Worm (Caenorhabditis elegans): Measurements from ENCODE around the gene mps-1.

mps-1 gene

ce11 chrII:6309198-6309597, 15.0 kb upstream of the mps-1 start, which contains the start of gene glb-10:
Gene glb-10, minus strand, starts transcription at chrII:6309298.
- TF ChIP-seq pbrm-1 (GFP tag; IDR thresholded peaks at IDR 0.05), result no peak
- TF ChIP-seq ama-1 (optimal IDR thresholded peaks at IDR 0.05), result no peak
- no peak for TF ChIP-seq ama-1 (GFP tag; optimal IDR thresholded peaks at IDR 0.05)

- TF ChIP-seq lin-40 (tag; optimal IDR thresholded peaks at IDR 0.05) (no peak), hrde-1 (tag; optimal IDR thresholded peaks at IDR 0.05; ENCODE audit: borderline replicate concordance) (no peak), ccch-3 (GFP tag; optimal IDR thresholded peaks at IDR 0.05) (no peak), egl-18 (GFP tag; IDR thresholded peaks at IDR 0.05) (no peak), gei-17 (GFP tag; optimal IDR thresholded peaks at IDR 0.05) (no peak)
Measured at ce11 chrII:6306125-6306524, 12.0 kb upstream of the mps-1 start, which contains the start of gene C29F5.8. Gene C29F5.8, plus strand, starts transcription at chrII:6306425.

ce11 chrII:6303209-6303740, 9.1 kb upstream of the mps-1 start, which contains the start of gene C29F5.1:
Gene C29F5.1, plus strand, starts transcription at chrII:6303525.
- TF ChIP-seq rpc-1 (optimal IDR thresholded peaks at IDR 0.05) (no peak), rpc-1 (tag; optimal IDR thresholded peaks at IDR 0.05) (no peak), nfyb-1 (GFP tag; IDR thresholded peaks at IDR 0.05) (no peak), snpc-4 (GFP tag; optimal IDR thresholded peaks at IDR 0.05) (no peak), snpc-4 (tag; optimal IDR thresholded peaks at IDR 0.05) (no peak), B0261.1 (tag; optimal IDR thresholded peaks at IDR 0.05) (no peak), unc-62 (GFP tag; optimal IDR thresholded peaks at IDR 0.05) (no peak), ztf-25 (GFP tag; IDR thresholded peaks at IDR 0.05) (no peak), bed-1 (GFP tag; IDR thresholded peaks at IDR 0.05) (no peak), atf-7 (tag; optimal IDR thresholded peaks at IDR 0.05) (no peak), zim-3 (tag; optimal IDR thresholded peaks at IDR 0.05) (no peak)

DNA sequence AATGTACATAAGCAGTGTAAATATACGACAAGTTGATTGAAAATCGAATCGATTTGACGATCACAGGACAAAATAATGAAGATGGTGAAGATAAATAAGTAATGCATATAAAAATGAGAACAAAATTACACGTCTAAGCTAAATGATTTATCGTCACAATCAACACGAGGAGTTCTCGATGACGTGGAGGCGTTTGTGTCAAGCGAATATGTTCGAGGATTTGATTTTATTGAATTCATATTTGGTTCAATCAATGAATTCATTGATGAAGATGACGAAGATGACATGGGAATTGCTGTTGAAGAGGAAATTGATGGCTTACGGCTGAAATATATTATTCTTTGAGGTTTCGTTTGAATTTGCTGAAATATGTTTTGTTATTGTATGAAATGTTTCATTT, 1.6 kb downstream of the mps-1 start, which contains the start of gene nyn-3:
Gene nyn-3, minus strand, starts transcription at position 101 of the 400 bp plus-strand sequence.
- no peak for TF ChIP-seq hrde-1 (tag; optimal IDR thresholded peaks at IDR 0.05; ENCODE audit: borderline replicate concordance)
- no peak for TF ChIP-seq zim-3 (tag; optimal IDR thresholded peaks at IDR 0.05)
- no peak for TF ChIP-seq sptf-2 (GFP tag; optimal IDR thresholded peaks at IDR 0.05)
- no peak for TF ChIP-seq egl-44 (GFP tag; IDR thresholded peaks at IDR 0.05)
- TF ChIP-seq hmg-1.2 (GFP tag; IDR thresholded peaks at IDR 0.05), result no peak
- TF ChIP-seq attf-3 (GFP tag; conservative IDR thresholded peaks at IDR 0.05), result no peak
- TF ChIP-seq nhr-80 (tag; optimal IDR thresholded peaks at IDR 0.05), result no peak
- no peak for TF ChIP-seq let-526 (GFP tag; IDR thresholded peaks at IDR 0.05)
- no peak for TF ChIP-seq madf-8 (GFP tag; conservative IDR thresholded peaks at IDR 0.05)
- TF ChIP-seq C06A6.2 (GFP tag; conservative IDR thresholded peaks at IDR 0.05), result no peak
- no peak for TF ChIP-seq him-1 (tag; optimal IDR thresholded peaks at IDR 0.05)
- no peak for TF ChIP-seq ceh-91 (GFP tag; IDR thresholded peaks at IDR 0.05)
- TF ChIP-seq snpc-4 (GFP tag; optimal IDR thresholded peaks at IDR 0.05), result no peak
- TF ChIP-seq snpc-4 (tag; optimal IDR thresholded peaks at IDR 0.05), result no peak
- no peak for TF ChIP-seq T26A5.8 (tag; optimal IDR thresholded peaks at IDR 0.05)
- TF ChIP-seq Y53G8AR.9 (GFP tag; conservative IDR thresholded peaks at IDR 0.05), result no peak
- no peak for TF ChIP-seq F57C9.4 (tag; optimal IDR thresholded peaks at IDR 0.05)
- no peak for TF ChIP-seq madf-3 (GFP tag; IDR thresholded peaks at IDR 0.05)
- TF ChIP-seq F23B12.7 (tag; optimal IDR thresholded peaks at IDR 0.05; ENCODE audit: insufficient read depth), result no peak
- TF ChIP-seq snpc-3.4 (tag; optimal IDR thresholded peaks at IDR 0.05), result no peak

Data from whole organism, young adult.